Fruit fly (Drosophila melanogaster) whole organism, pupa: ENCODE results near the gene CG12974.
A peak's percentile ranks its signal among the peaks of the same experiment; 100 is the strongest.

ENCODE experiments used
- CG10348 ChIP-seq: fragments of 200-800 bp; sonication (Bioruptor generic); IDR thresholded peaks from 2 replicates; pipeline ENCODE4 v1.3.6; 2022; ENCODE audit warnings: missing biosample characterization, missing genetic modification characterization
- CG12605 ChIP-seq: fragments of 200-800 bp; sonication (Bioruptor generic); IDR thresholded peaks from 2 replicates; pipeline ENCODE4 v1.3.6; 2022; ENCODE audit warnings: missing biosample characterization, missing genetic modification characterization
- CG13204 ChIP-seq: fragments of 200-800 bp; sonication (Bioruptor generic); optimal IDR thresholded peaks from 2 replicates; lab custom pipeline; 2018; ENCODE audit warnings: missing biosample characterization, mild to moderate bottlenecking, missing genetic modification characterization, moderate library complexity
- CG14655 ChIP-seq: fragments of 200-800 bp; sonication (Bioruptor generic); optimal IDR thresholded peaks from 3 replicates; lab custom pipeline; 2017; ENCODE audit warnings: mild to moderate bottlenecking, missing biosample characterization, missing genetic modification reagents, missing genetic modification characterization
- CG15710 ChIP-seq: fragments of 200-800 bp; sonication (Bioruptor generic); optimal IDR thresholded peaks from 2 replicates; lab custom pipeline; 2018; ENCODE audit warnings: missing biosample characterization, mild to moderate bottlenecking, missing genetic modification characterization, moderate library complexity
- CG17806 ChIP-seq: fragments of 200-800 bp; sonication (Bioruptor generic); optimal IDR thresholded peaks from 2 replicates; lab custom pipeline; 2018; ENCODE audit warnings: missing biosample characterization, mild to moderate bottlenecking, missing genetic modification characterization, moderate library complexity
- CG32121 ChIP-seq: fragments of 200-800 bp; sonication (Bioruptor generic); IDR thresholded peaks from 2 replicates; pipeline ENCODE4 v1.3.6; 2022; ENCODE audit warnings: missing biosample characterization, missing genetic modification characterization
- CG34367 ChIP-seq: fragments of 200-800 bp; sonication (Bioruptor generic); optimal IDR thresholded peaks from 2 replicates; lab custom pipeline; 2018; ENCODE audit warnings: missing biosample characterization, mild to moderate bottlenecking, missing genetic modification characterization
- CG4496 ChIP-seq: fragments of 200-800 bp; sonication (Bioruptor generic); IDR thresholded peaks from 3 replicates; pipeline ENCODE4 v1.3.6; 2022; ENCODE audit warnings: missing biosample characterization, missing genetic modification characterization
- CG8159 ChIP-seq: fragments of 200-800 bp; sonication (Bioruptor generic); optimal IDR thresholded peaks from 3 replicates; lab custom pipeline; 2018; ENCODE audit warnings: missing biosample characterization, mild to moderate bottlenecking, missing genetic modification characterization, moderate library complexity
- CG8301 ChIP-seq: fragments of 200-800 bp; sonication (Bioruptor generic); optimal IDR thresholded peaks from 2 replicates; lab custom pipeline; 2018; ENCODE audit warnings: missing biosample characterization, mild to moderate bottlenecking, missing genetic modification characterization
- CG9948 ChIP-seq: fragments of 200-800 bp; sonication (Bioruptor generic); optimal IDR thresholded peaks from 2 replicates; lab custom pipeline; 2018; ENCODE audit warnings: missing biosample characterization, mild to moderate bottlenecking, missing genetic modification characterization, moderate library complexity
- D1 ChIP-seq: fragments of 200-800 bp; sonication (Bioruptor generic); optimal IDR thresholded peaks from 2 replicates; lab custom pipeline; 2018; ENCODE audit warnings: missing biosample characterization, mild to moderate bottlenecking, missing genetic modification characterization, moderate library complexity
- EcR ChIP-seq: fragments of 200-800 bp; sonication (Bioruptor generic); optimal IDR thresholded peaks from 3 replicates; lab custom pipeline; 2019; ENCODE audit warnings: missing biosample characterization, missing genetic modification characterization, mild to moderate bottlenecking, moderate library complexity, missing genetic modification reagents
- Ets98B ChIP-seq: fragments of 200-800 bp; sonication (Bioruptor generic); IDR thresholded peaks from 2 replicates; pipeline ENCODE4 v1.3.6; 2022; ENCODE audit warnings: missing biosample characterization, missing genetic modification characterization
- Pif1A ChIP-seq: fragments of 200-800 bp; sonication (Bioruptor generic); optimal IDR thresholded peaks from 3 replicates; lab custom pipeline; 2016; ENCODE audit warnings: missing biosample characterization, missing genetic modification characterization
- Pif1B ChIP-seq: fragments of 200-800 bp; sonication (Bioruptor generic); optimal IDR thresholded peaks from 3 replicates; lab custom pipeline; 2016; ENCODE audit warnings: missing biosample characterization, missing genetic modification characterization
- Snoo ChIP-seq: fragments of 200-800 bp; sonication (Bioruptor generic); optimal IDR thresholded peaks from 3 replicates; lab custom pipeline; 2017; ENCODE audit warnings: missing biosample characterization, mild to moderate bottlenecking, missing genetic modification characterization, inconsistent platforms
- fd96Ca ChIP-seq: fragments of 200-800 bp; sonication (Bioruptor generic); IDR thresholded peaks from 3 replicates; pipeline ENCODE4 v1.3.6; 2022; ENCODE audit warnings: missing biosample characterization, missing genetic modification characterization
- gl ChIP-seq: fragments of 200-800 bp; sonication (Bioruptor generic); optimal IDR thresholded peaks from 2 replicates; lab custom pipeline; 2018; ENCODE audit warnings: missing biosample characterization, mild to moderate bottlenecking, missing genetic modification characterization
- rn ChIP-seq: fragments of 200-800 bp; sonication (Bioruptor generic); IDR thresholded peaks from 2 replicates; pipeline ENCODE4 v1.3.6; 2022; ENCODE audit warnings: missing biosample characterization, missing genetic modification characterization

Gene CG12974

DNA sequence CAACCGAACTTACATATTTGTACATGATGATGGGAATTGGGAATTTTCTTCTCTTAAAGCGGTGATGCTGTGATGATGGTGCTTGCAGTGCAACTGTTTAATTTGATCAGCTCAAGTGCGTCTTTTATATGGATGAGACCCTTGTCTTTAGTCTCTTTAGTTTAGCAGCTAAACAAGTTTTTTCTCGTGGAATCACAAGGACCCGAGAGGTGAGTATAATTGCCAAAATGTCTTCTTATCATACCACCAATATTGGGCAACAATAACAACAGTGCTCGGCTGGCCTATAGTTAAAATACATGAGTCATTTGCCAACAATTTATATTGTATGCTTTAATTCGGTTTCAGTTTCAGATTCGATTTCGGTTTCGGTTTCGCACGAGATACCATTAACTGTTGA is 11.9 kb upstream of the CG12974 start, which contains the start of gene Edg78E:
Edg78E (minus strand) TSS at position 101 of the 400 bp plus-strand sequence.
- TF ChIP-seq CG32121 (GFP tag; lab: Robert Waterston, UW) (no peak), fd96Ca (no peak), CG14655 (GFP tag; lab: Kevin White, UChicago) (no peak), CG15710 (tag; lab: Kevin White, UChicago) (no peak), rn (no peak), Snoo (tag; lab: Kevin White, UChicago) (no peak), D1 (tag; lab: Kevin White, UChicago) (no peak), EcR (GFP tag; lab: Kevin White, UChicago) (no peak), CG12605 (no peak), CG8159 (tag; lab: Kevin White, UChicago) (no peak), CG8301 (tag; lab: Kevin White, UChicago) (no peak), Pif1B (GFP tag; lab: Kevin White, UChicago) (no peak), CG34367 (tag; lab: Kevin White, UChicago) (no peak), Pif1A (no peak), CG13204 (GFP tag; lab: Kevin White, UChicago) (no peak), CG17806 (tag; lab: Kevin White, UChicago) (no peak), CG10348 (GFP tag; lab: Robert Waterston, UW) (no peak)
- TF ChIP-seq, all 21 proteins: peak for 0

DNA sequence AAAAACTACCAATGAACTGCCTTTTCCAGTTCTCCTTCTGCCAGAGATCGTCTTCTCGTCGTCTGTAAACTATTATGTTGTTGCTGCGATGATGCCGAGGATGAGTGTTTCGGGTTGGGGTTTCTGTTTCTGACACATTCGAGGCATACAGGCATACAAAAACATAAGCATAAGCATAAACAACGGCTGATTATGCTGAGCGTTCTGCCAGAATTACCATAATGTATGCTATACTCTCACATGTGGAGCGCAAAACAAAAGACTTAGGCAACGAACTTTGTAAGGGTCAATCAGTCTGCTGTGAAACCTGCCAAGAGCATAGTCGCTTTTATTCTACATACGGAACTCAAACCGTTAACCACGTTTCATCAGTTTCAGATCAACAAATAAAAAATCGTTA is 8.4 kb upstream of the CG12974 start, which contains the start of gene Cpr78Cb:
Cpr78Cb (plus strand) TSS at position 291 of the 400 bp plus-strand sequence.
- TF ChIP-seq CG10348 (GFP tag; lab: Robert Waterston, UW) (no peak), CG9948 (tag; lab: Kevin White, UChicago) (no peak), rn (no peak), CG32121 (GFP tag; lab: Robert Waterston, UW) (no peak), CG17806 (tag; lab: Kevin White, UChicago) (no peak), Pif1A (no peak), CG8159 (tag; lab: Kevin White, UChicago) (no peak), CG12605 (no peak), Pif1B (GFP tag; lab: Kevin White, UChicago) (no peak), gl (tag; lab: Kevin White, UChicago) (no peak)

DNA sequence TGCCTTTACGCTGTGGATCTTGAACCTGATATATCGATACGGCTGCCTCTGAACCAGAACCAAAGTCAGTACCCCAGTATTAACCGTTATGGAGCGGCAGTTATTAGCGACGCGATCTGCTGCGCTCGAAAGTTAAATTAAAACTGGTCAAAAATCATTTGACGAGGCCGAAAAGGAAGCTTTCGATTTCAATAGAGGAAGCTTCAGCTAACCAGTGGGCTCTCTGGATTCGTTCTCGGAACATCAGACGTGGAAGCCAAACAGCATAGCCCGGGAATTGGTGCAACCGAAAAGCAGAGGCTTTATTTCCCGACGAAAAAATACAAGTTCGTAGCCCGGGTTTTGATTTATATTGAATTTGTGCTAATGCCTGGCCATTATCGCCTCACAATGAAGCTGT is 6.9 kb upstream of the CG12974 start, which contains the start of gene Cpr78Ca:
Cpr78Ca (minus strand) TSS at position 101 of the 400 bp plus-strand sequence.
- TF ChIP-seq CG13204 (GFP tag; lab: Kevin White, UChicago): no peak
- TF ChIP-seq CG34367 (tag; lab: Kevin White, UChicago): no peak
- no peak for TF ChIP-seq CG14655 (GFP tag; lab: Kevin White, UChicago)
- no peak for TF ChIP-seq fd96Ca
- TF ChIP-seq CG15710 (tag; lab: Kevin White, UChicago): no peak

DNA sequence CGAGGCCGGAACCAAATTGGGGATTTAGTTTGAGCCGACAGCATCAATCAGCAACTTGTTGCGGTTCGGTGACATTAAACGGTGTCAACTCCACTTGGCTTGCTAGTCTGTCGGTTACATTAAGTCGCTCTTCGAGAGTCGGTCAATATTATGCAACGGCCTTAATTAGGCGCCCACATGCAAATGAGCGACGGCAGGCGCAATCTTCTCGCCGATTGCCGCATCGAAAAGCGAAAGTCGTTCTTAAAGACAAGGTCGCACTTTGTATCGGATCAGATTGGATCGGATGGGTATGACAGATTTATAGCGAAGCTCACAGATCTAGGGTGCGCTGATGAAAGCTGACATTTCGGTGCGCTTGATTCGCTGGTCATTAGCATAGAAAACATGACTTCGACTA is 5.3 kb upstream of the CG12974 start:
- TF ChIP-seq Pif1B (GFP tag; lab: Kevin White, UChicago) (no peak), CG13204 (GFP tag; lab: Kevin White, UChicago) (no peak), gl (tag; lab: Kevin White, UChicago) (no peak), Ets98B (GFP tag; lab: Robert Waterston, UW) (no peak), CG12605 (no peak)

DNA sequence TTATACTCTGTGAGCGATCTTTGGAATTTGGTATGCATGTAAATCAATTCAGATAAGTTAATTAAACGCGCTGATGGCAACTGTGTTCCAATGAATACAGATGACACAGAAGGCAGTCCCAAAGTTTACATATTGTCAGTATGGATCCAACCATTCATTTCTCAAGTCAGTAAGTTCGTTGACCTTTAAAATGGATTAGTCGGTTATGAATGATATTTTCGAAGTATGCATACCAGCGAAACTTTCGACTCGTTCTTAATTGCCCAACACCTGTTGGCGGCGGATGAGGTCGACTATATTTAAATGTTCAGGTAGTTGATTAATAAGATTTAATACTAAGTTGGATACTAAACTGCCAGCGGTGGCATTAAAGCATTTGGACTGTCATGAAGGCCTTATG is 4.6 kb upstream of the CG12974 start:
- TF ChIP-seq EcR (GFP tag; lab: Kevin White, UChicago): peak; percentile 77
- no peak for TF ChIP-seq CG12605
- no peak for TF ChIP-seq CG17806 (tag; lab: Kevin White, UChicago)

DNA sequence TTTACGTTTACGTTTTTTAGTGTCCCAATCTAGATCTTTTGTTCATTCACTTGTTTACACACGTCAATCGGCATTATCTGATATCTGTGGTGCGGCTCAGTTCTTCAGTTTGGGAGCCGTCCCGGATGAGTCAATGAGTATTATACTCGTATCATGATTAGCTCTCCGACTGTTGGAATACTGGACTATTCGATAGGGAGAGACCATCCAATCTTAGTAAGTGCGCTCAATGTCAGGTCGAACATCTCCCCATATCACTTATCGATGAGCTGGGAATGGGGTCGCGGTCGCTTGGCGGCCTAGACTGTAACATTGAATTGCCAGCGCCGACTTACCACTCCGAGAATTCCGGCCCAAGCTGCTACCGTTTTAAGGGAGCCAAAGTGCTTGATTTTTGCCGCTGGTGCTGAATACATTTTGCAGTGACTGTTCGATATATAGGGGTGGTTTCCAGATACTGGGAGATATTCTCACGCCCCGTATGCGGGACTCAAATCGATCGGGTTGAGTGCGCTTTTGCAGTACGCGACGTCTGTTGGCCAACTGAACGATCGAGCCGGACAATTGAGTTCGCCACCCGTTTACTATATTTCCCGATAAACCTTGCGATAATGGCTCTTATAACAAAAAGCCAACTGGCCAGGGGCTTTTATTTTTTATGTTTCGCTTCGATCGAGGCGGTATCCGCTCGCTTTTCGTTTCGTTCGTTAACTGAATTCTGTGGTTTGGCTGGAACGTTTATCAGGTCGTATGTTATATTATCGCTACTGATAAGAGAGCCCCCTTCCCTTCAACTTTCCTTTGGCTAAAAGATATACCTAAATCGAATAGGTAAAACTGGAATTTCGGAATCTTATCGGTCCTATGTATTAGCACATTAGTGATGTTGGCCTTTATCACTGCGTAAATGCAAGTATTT is 783 bp downstream of the CG12974 start:
- TF ChIP-seq rn (no peak), Pif1A (no peak), EcR (GFP tag; lab: Kevin White, UChicago) (no peak), fd96Ca (no peak), D1 (tag; lab: Kevin White, UChicago) (no peak), CG15710 (tag; lab: Kevin White, UChicago) (no peak), CG4496 (no peak), CG9948 (tag; lab: Kevin White, UChicago) (no peak), CG10348 (GFP tag; lab: Robert Waterston, UW) (no peak; the same call in 1 of the 2 replicates), CG12605 (no peak), CG34367 (tag; lab: Kevin White, UChicago) (no peak), CG17806 (tag; lab: Kevin White, UChicago) (no peak), CG14655 (GFP tag; lab: Kevin White, UChicago) (no peak), Ets98B (GFP tag; lab: Robert Waterston, UW) (no peak), Snoo (tag; lab: Kevin White, UChicago) (no peak), Pif1B (GFP tag; lab: Kevin White, UChicago) (no peak), CG32121 (GFP tag; lab: Robert Waterston, UW) (no peak), CG8159 (tag; lab: Kevin White, UChicago) (no peak), gl (tag; lab: Kevin White, UChicago) (no peak)
